Worm (Caenorhabditis elegans) whole organism, L1 larva: ENCODE measurements around the gene F13H10.5.

ENCODE experiments used
- C04F5.9 ChIP-seq: sonication (generic microtip); optimal IDR thresholded peaks from 2 replicates; lab custom pipeline; 2016; ENCODE audit warnings: missing genetic modification characterization, missing compliant biosample characterization
- C34B4.2 ChIP-seq: sonication (generic microtip); optimal IDR thresholded peaks from 2 replicates; lab custom pipeline; 2017; ENCODE audit warnings: mild to moderate bottlenecking, missing genetic modification characterization, missing compliant biosample characterization
- F16B12.6 ChIP-seq: fragments of 150-350 bp; optimal IDR thresholded peaks from 2 replicates; lab custom pipeline; 2014; ENCODE audit warnings: missing biosample characterization, missing genetic modification characterization
- blmp-1 ChIP-seq: fragments of 150-350 bp; optimal IDR thresholded peaks from 2 replicates; lab custom pipeline; 2014; ENCODE audit warnings: missing biosample characterization, missing genetic modification characterization
- ceh-8 ChIP-seq: fragments of 200-800 bp; sonication (Bioruptor generic); optimal IDR thresholded peaks from 2 replicates; lab custom pipeline; 2018; ENCODE audit warnings: mild to moderate bottlenecking, missing genetic modification characterization, moderate library complexity, missing compliant biosample characterization
- ceh-82 ChIP-seq, 3 experiments: fragments of 150-350 bp in 1 of 3; sonication (generic microtip) in 2 of 3; optimal IDR thresholded peaks; 2 replicates each; lab custom pipeline; 2014 to 2017; ENCODE audit warnings: missing biosample characterization in 3 of 3, missing genetic modification characterization in 3 of 3
- ces-1 ChIP-seq: fragments of 150-350 bp; optimal IDR thresholded peaks from 2 replicates; lab custom pipeline; 2014; ENCODE audit warnings: missing biosample characterization, missing genetic modification reagents, missing genetic modification characterization
- dpl-1 ChIP-seq, 3 experiments: fragments of 150-350 bp in 2 of 3; sonication (generic microtip) in 1 of 3; optimal IDR thresholded peaks; 2 replicates each; lab custom pipeline; 2014 to 2017; ENCODE audit warnings: missing biosample characterization in 3 of 3, missing genetic modification characterization in 3 of 3, missing genetic modification reagents in 3 of 3
- efl-1 ChIP-seq, 4 experiments: fragments of 150-350 bp; optimal IDR thresholded peaks in 3 of 4; peaks in 1 of 4; 1 replicate in 1 of 4; 2 replicates in 3 of 4; lab custom pipeline; 2014; ENCODE audit warnings: missing biosample characterization in 2 of 4, missing genetic modification characterization in 2 of 4, missing genetic modification reagents in 2 of 4
- efl-3 ChIP-seq: fragments of 200-800 bp; sonication (Bioruptor generic); optimal IDR thresholded peaks from 2 replicates; lab custom pipeline; 2018; ENCODE audit warnings: mild to moderate bottlenecking, missing genetic modification characterization, missing compliant biosample characterization
- elt-3 ChIP-seq, 6 experiments: fragments of 150-350 bp in 1 of 6; sonication (generic microtip); optimal IDR thresholded peaks; 2 replicates each; lab custom pipeline; 2017 to 2018; ENCODE audit warnings: missing biosample characterization in 6 of 6, missing genetic modification characterization in 6 of 6, inconsistent platforms in 1 of 6
- grh-1 ChIP-seq: fragments of 200-800 bp; sonication (Bioruptor generic); IDR thresholded peaks from 2 replicates; pipeline ENCODE4 v1.3.6; 2022; ENCODE audit warnings: missing genetic modification reagents, missing genetic modification characterization, missing compliant biosample characterization
- hpl-2 ChIP-seq: fragments of 150-350 bp; optimal IDR thresholded peaks from 2 replicates; lab custom pipeline; 2014; ENCODE audit warnings: missing biosample characterization, missing genetic modification reagents, missing genetic modification characterization
- lin-13 ChIP-seq: fragments of 150-350 bp; optimal IDR thresholded peaks from 2 replicates; lab custom pipeline; 2014; ENCODE audit warnings: missing biosample characterization, missing genetic modification reagents, missing genetic modification characterization
- lin-14 ChIP-seq: fragments of 200-800 bp; sonication (Bioruptor generic); optimal IDR thresholded peaks from 2 replicates; lab custom pipeline; 2018; ENCODE audit warnings: mild to moderate bottlenecking, missing genetic modification characterization, moderate library complexity, missing compliant biosample characterization
- lin-35 ChIP-seq, 2 experiments: fragments of 150-350 bp; optimal IDR thresholded peaks; 2 replicates each; lab custom pipeline; 2014; ENCODE audit warnings: missing biosample characterization in 2 of 2, missing genetic modification characterization in 2 of 2, missing genetic modification reagents in 2 of 2
- lin-39 ChIP-seq: fragments of 150-350 bp; optimal IDR thresholded peaks from 2 replicates; lab custom pipeline; 2014; ENCODE audit warnings: missing biosample characterization, missing genetic modification reagents, missing genetic modification characterization
- lir-3 ChIP-seq: sonication (generic microtip); optimal IDR thresholded peaks from 2 replicates; lab custom pipeline; 2016; ENCODE audit warnings: mild to moderate bottlenecking, missing genetic modification characterization, moderate library complexity, missing compliant biosample characterization; ENCODE audit not compliant: poor library complexity
- lsy-2 ChIP-seq, 2 experiments: fragments of 150-350 bp; optimal IDR thresholded peaks; 2 replicates each; lab custom pipeline; 2014; ENCODE audit warnings: missing biosample characterization in 2 of 2, missing genetic modification characterization in 2 of 2
- mdl-1 ChIP-seq, 2 experiments: fragments of 150-350 bp; optimal IDR thresholded peaks; 2 replicates each; lab custom pipeline; 2014 to 2017; ENCODE audit warnings: missing biosample characterization in 2 of 2, missing genetic modification characterization in 2 of 2, inconsistent platforms in 1 of 2
- mep-1 ChIP-seq: fragments of 150-350 bp; optimal IDR thresholded peaks from 2 replicates; lab custom pipeline; 2014; ENCODE audit warnings: missing biosample characterization, missing genetic modification characterization
- nhr-19 ChIP-seq: fragments of 200-800 bp; sonication (Bioruptor generic); conservative IDR thresholded peaks from 2 replicates; pipeline ENCODE4 v1.3.6; 2022; ENCODE audit warnings: missing genetic modification characterization, missing compliant biosample characterization
- nhr-20 ChIP-seq: sonication (generic microtip); optimal IDR thresholded peaks from 2 replicates; lab custom pipeline; 2016; ENCODE audit warnings: mild to moderate bottlenecking, missing genetic modification characterization, missing compliant biosample characterization
- nhr-237 ChIP-seq: fragments of 150-350 bp; optimal IDR thresholded peaks from 2 replicates; lab custom pipeline; 2014; ENCODE audit warnings: missing biosample characterization, missing genetic modification characterization
- nhr-28 ChIP-seq: fragments of 150-350 bp; optimal IDR thresholded peaks from 2 replicates; lab custom pipeline; 2014; ENCODE audit warnings: missing biosample characterization, missing genetic modification characterization
- nhr-47 ChIP-seq: sonication (generic microtip); optimal IDR thresholded peaks from 2 replicates; lab custom pipeline; 2016; ENCODE audit warnings: mild to moderate bottlenecking, missing genetic modification characterization, moderate library complexity, missing compliant biosample characterization
- nhr-71 ChIP-seq: sonication (generic microtip); optimal IDR thresholded peaks from 2 replicates; lab custom pipeline; 2016; ENCODE audit warnings: mild to moderate bottlenecking, missing genetic modification characterization, moderate library complexity, missing compliant biosample characterization
- nhr-76 ChIP-seq: sonication (generic microtip); optimal IDR thresholded peaks from 2 replicates; lab custom pipeline; 2017; ENCODE audit warnings: missing biosample characterization, missing genetic modification characterization
- nhr-84 ChIP-seq: sonication (generic microtip); optimal IDR thresholded peaks from 2 replicates; lab custom pipeline; 2017; ENCODE audit warnings: missing biosample characterization, missing genetic modification characterization
- nhr-85 ChIP-seq: sonication (generic microtip); peaks from one replicate; lab custom pipeline; 2016; ENCODE audit warnings: missing genetic modification characterization, inconsistent platforms, missing compliant biosample characterization
- nhr-90 ChIP-seq: sonication (generic microtip); optimal IDR thresholded peaks from 2 replicates; lab custom pipeline; 2016; ENCODE audit warnings: mild to moderate bottlenecking, missing genetic modification characterization, missing compliant biosample characterization; ENCODE audit not compliant: poor library complexity
- pqm-1 ChIP-seq: sonication (generic microtip); optimal IDR thresholded peaks from 3 replicates; lab custom pipeline; 2017; ENCODE audit warnings: missing biosample characterization, missing genetic modification characterization
- skn-1 ChIP-seq: fragments of 150-350 bp; optimal IDR thresholded peaks from 2 replicates; lab custom pipeline; 2014; ENCODE audit warnings: missing biosample characterization, missing genetic modification characterization
- snpc-4 ChIP-seq: fragments of 150-350 bp; optimal IDR thresholded peaks from 2 replicates; lab custom pipeline; 2014; ENCODE audit warnings: missing biosample characterization, missing genetic modification characterization
- snu-23 ChIP-seq: sonication (generic microtip); optimal IDR thresholded peaks from 2 replicates; lab custom pipeline; 2016; ENCODE audit warnings: missing genetic modification characterization, missing compliant biosample characterization
- sox-4 ChIP-seq: sonication (generic microtip); optimal IDR thresholded peaks from 2 replicates; lab custom pipeline; 2016; ENCODE audit warnings: missing genetic modification characterization, missing compliant biosample characterization
- tbx-2 ChIP-seq: sonication (generic microtip); optimal IDR thresholded peaks from 2 replicates; lab custom pipeline; 2016; ENCODE audit warnings: missing genetic modification characterization, missing compliant biosample characterization
- tlp-1 ChIP-seq: fragments of 150-350 bp; optimal IDR thresholded peaks from 2 replicates; lab custom pipeline; 2014; ENCODE audit warnings: missing biosample characterization, missing genetic modification characterization
- unc-30 ChIP-seq: sonication (generic microtip); optimal IDR thresholded peaks from 2 replicates; lab custom pipeline; 2017; ENCODE audit warnings: missing biosample characterization, missing genetic modification characterization
- unc-62 ChIP-seq: fragments of 150-350 bp; optimal IDR thresholded peaks from 2 replicates; lab custom pipeline; 2014; ENCODE audit warnings: missing biosample characterization, missing genetic modification reagents, missing genetic modification characterization
- unc-86 ChIP-seq: sonication (generic microtip); optimal IDR thresholded peaks from 2 replicates; lab custom pipeline; 2016; ENCODE audit warnings: missing genetic modification characterization, missing compliant biosample characterization
- unc-98 ChIP-seq: fragments of 200-800 bp; sonication (Bioruptor generic); IDR thresholded peaks from 2 replicates; pipeline ENCODE4 v1.3.6; 2022; ENCODE audit warnings: missing genetic modification characterization, missing compliant biosample characterization
- xbp-1 ChIP-seq: sonication (generic microtip); optimal IDR thresholded peaks from 2 replicates; lab custom pipeline; 2016; ENCODE audit warnings: missing genetic modification characterization, missing compliant biosample characterization

F13H10.5 gene

ce11 chrIV:10979689-10980088, 11.1 kb upstream of the F13H10.5 start (continued):
- TF ChIP-seq mdl-1 (tag; optimal IDR thresholded peaks at IDR 0.05; lab: Kevin White, UChicago), result no peak
- no peak for TF ChIP-seq dpl-1 (GFP tag; optimal IDR thresholded peaks at IDR 0.05; lab: Kevin White, UChicago)
- TF ChIP-seq tlp-1 (tag; lab: Kevin White, UChicago), result no peak
- TF ChIP-seq nhr-237 (tag; lab: Kevin White, UChicago), result no peak
- TF ChIP-seq nhr-85 (tag; lab: Kevin White, UChicago), result no peak
- TF ChIP-seq nhr-71, result peak; percentile 27
- no peak for TF ChIP-seq snpc-4
- TF ChIP-seq lsy-2 (tag; optimal IDR thresholded peaks at IDR 0.05; lab: Kevin White, UChicago), result peak in 1 of 2 experiments; percentile 24
- TF ChIP-seq efl-3, result no peak
- TF ChIP-seq nhr-47 (tag; lab: Kevin White, UChicago), result no peak
- no peak for TF ChIP-seq C04F5.9 (tag; lab: Kevin White, UChicago)
- TF ChIP-seq snu-23, result peak; percentile 12
- no peak for TF ChIP-seq lin-39
- TF ChIP-seq tbx-2 (tag; lab: Kevin White, UChicago), result no peak
- TF ChIP-seq nhr-19 (GFP tag; lab: Robert Waterston, UW), result 0 out of 2 replicates have a peak, but pooled peaks have one; percentile 2
- TF ChIP-seq lin-13 (GFP tag; lab: Kevin White, UChicago), result no peak
- TF ChIP-seq ces-1, result no peak
- TF ChIP-seq lir-3 (tag; lab: Kevin White, UChicago), result no peak
- no peak for TF ChIP-seq skn-1 (tag; lab: Kevin White, UChicago)
- TF ChIP-seq ceh-82 (tag; optimal IDR thresholded peaks at IDR 0.05; lab: Kevin White, UChicago), result peak in 1 of 3 experiments; percentile 26
- no peak for TF ChIP-seq xbp-1 (tag; lab: Kevin White, UChicago)
- no peak for TF ChIP-seq sox-4 (tag; lab: Kevin White, UChicago)
- TF ChIP-seq hpl-2 (GFP tag; lab: Kevin White, UChicago), result no peak
- no peak for TF ChIP-seq nhr-90 (tag; lab: Kevin White, UChicago)
- TF ChIP-seq pqm-1 (tag; lab: Kevin White, UChicago), result no peak
- no peak for TF ChIP-seq nhr-84 (tag; lab: Kevin White, UChicago)

ce11 chrIV:10980628-10981027, 10.2 kb upstream of the F13H10.5 start:
- peak; percentile 73 for TF ChIP-seq nhr-85 (tag; lab: Kevin White, UChicago)
- TF ChIP-seq unc-98 (GFP tag; lab: Robert Waterston, UW), result no peak
- peak; percentile 20 for TF ChIP-seq blmp-1
- no peak for TF ChIP-seq snpc-4
- peak; percentile 62 for TF ChIP-seq lin-14 (GFP tag; lab: Kevin White, UChicago)
- no peak for TF ChIP-seq efl-1 (optimal IDR thresholded peaks at IDR 0.05; lab: Kevin White, UChicago)
- peak in 1 of 2 experiments; percentile 2 for TF ChIP-seq efl-1 (GFP tag; optimal IDR thresholded peaks at IDR 0.05 in 1 of 2; lab: Kevin White, UChicago)
- peak; percentile 6 for TF ChIP-seq mep-1 (tag; lab: Kevin White, UChicago)
- no peak for TF ChIP-seq nhr-90 (tag; lab: Kevin White, UChicago)
- TF ChIP-seq C34B4.2, result no peak
- TF ChIP-seq unc-62 (GFP tag; lab: Kevin White, UChicago), result no peak
- no peak for TF ChIP-seq unc-30
- no peak for TF ChIP-seq unc-86 (tag; lab: Kevin White, UChicago)
- TF ChIP-seq lir-3 (tag; lab: Kevin White, UChicago), result no peak
- no peak for TF ChIP-seq elt-3 (tag; optimal IDR thresholded peaks at IDR 0.05; lab: Kevin White, UChicago)
- no peak for TF ChIP-seq tlp-1 (tag; lab: Kevin White, UChicago)
- TF ChIP-seq lin-13 (GFP tag; lab: Kevin White, UChicago), result no peak
- peak; percentile 14 for TF ChIP-seq nhr-20 (tag; lab: Kevin White, UChicago)
- no peak for TF ChIP-seq hpl-2 (GFP tag; lab: Kevin White, UChicago)
- no peak for TF ChIP-seq nhr-28 (tag; lab: Kevin White, UChicago)
- peak in 1 of 2 experiments; percentile 49 for TF ChIP-seq lin-35 (GFP tag; optimal IDR thresholded peaks at IDR 0.05; lab: Kevin White, UChicago)
- no peak for TF ChIP-seq F16B12.6 (tag; lab: Kevin White, UChicago)
- TF ChIP-seq ceh-8 (GFP tag; lab: Kevin White, UChicago), result no peak
- TF ChIP-seq nhr-76, result no peak
- no peak for TF ChIP-seq dpl-1 (GFP tag; optimal IDR thresholded peaks at IDR 0.05; lab: Kevin White, UChicago)
- 0 out of 2 replicates have a peak, but pooled peaks have one; percentile 23 for TF ChIP-seq grh-1 (GFP tag; lab: Robert Waterston, UW)
